Fruit fly (Drosophila melanogaster): ENCODE data around the gene GCS1.

The GCS1 gene

dm6 chrX:11391364-11391915, 43.6 kb upstream of the GCS1 start (continued):
- TF ChIP-seq tgo (GFP tag; IDR thresholded peaks at IDR 0.05) (peak; percentile 44; the same call in 1 of the 3 replicates), Dip3 (GFP tag; optimal IDR thresholded peaks at IDR 0.05) (peak; percentile 19), otp (GFP tag; IDR thresholded peaks at IDR 0.05) (0 out of 3 replicates have a peak, but pooled peaks have one; percentile 52), Antp (GFP tag; optimal IDR thresholded peaks at IDR 0.05) (peak; percentile 43), CG6272 (GFP tag; IDR thresholded peaks at IDR 0.05) (0 out of 2 replicates have a peak, but pooled peaks have one; percentile 44), CG8765 (GFP tag; IDR thresholded peaks at IDR 0.05) (no peak), CG7357 (GFP tag; IDR thresholded peaks at IDR 0.05) (peak; percentile 53; the same call in 2 of the 3 replicates), MESR4 (GFP tag; optimal IDR thresholded peaks at IDR 0.05) (no peak), sens-2 (GFP tag; IDR thresholded peaks at IDR 0.05) (no peak), CG4617 (GFP tag; optimal IDR thresholded peaks at IDR 0.05; ENCODE audit: borderline replicate concordance) (no peak), Gug (GFP tag; IDR thresholded peaks at IDR 0.05) (peak; percentile 63; the same call in 3 of the 4 replicates), Xrp1 (GFP tag; IDR thresholded peaks at IDR 0.05) (peak; percentile 48; the same call in 1 of the 2 replicates), CG7372 (GFP tag; IDR thresholded peaks at IDR 0.05) (peak; percentile 19; the same call in 1 of the 2 replicates), dpn (GFP tag; optimal IDR thresholded peaks at IDR 0.05) (peak in 1 of 2 experiments; percentile 30), CG3281 (GFP tag; optimal IDR thresholded peaks at IDR 0.05) (peak; percentile 27), CG17328 (GFP tag; IDR thresholded peaks at IDR 0.05) (peak; percentile 45; the same call in 1 of the 2 replicates), Pdp1 (GFP tag; optimal IDR thresholded peaks at IDR 0.05) (peak in 1 of 2 experiments; percentile 6), HLH3B (GFP tag; IDR thresholded peaks at IDR 0.05) (peak; percentile 44; the same call in 1 of the 2 replicates), CG8281 (tag; optimal IDR thresholded peaks at IDR 0.05) (no peak), trh (GFP tag; optimal IDR thresholded peaks at IDR 0.05) (no peak), Dfd (GFP tag; optimal IDR thresholded peaks at IDR 0.05) (no peak), CG18011 (GFP tag; optimal IDR thresholded peaks at IDR 0.05) (no peak), luna (GFP tag; optimal IDR thresholded peaks at IDR 0.05) (peak; percentile 10), E2f1 (GFP tag; IDR thresholded peaks at IDR 0.05) (peak; percentile 36), vvl (GFP tag; IDR thresholded peaks at IDR 0.05) (peak; percentile 75), sob (GFP tag; IDR thresholded peaks at IDR 0.05) (peak; percentile 32; the same call in 1 of the 2 replicates), Med (GFP tag) (peak; percentile 95), Ptx1 (GFP tag; IDR thresholded peaks at IDR 0.05) (peak; percentile 78), sisA (GFP tag; IDR thresholded peaks at IDR 0.05) (peak; percentile 64), CG14965 (GFP tag; optimal IDR thresholded peaks at IDR 0.05; ENCODE audit: borderline replicate concordance) (no peak), sr (GFP tag; IDR thresholded peaks at IDR 0.05) (peak; percentile 58; the same call in 2 of the 3 replicates), fd96Cb (tag; optimal IDR thresholded peaks at IDR 0.05) (peak; percentile 32), CG12391 (tag; optimal IDR thresholded peaks at IDR 0.05) (peak; percentile 5), seq (GFP tag; IDR thresholded peaks at IDR 0.05) (0 out of 2 replicates have a peak, but pooled peaks have one; percentile 6), CG9817 (tag; optimal IDR thresholded peaks at IDR 0.05) (peak; percentile 64), salm (tag; optimal IDR thresholded peaks at IDR 0.05) (peak; percentile 13), pnt (GFP tag; optimal IDR thresholded peaks at IDR 0.05) (peak; percentile 17), Six4 (GFP tag; optimal IDR thresholded peaks at IDR 0.05) (no peak), CG17359 (tag; optimal IDR thresholded peaks at IDR 0.05) (peak; percentile 43), CG2678 (tag; optimal IDR thresholded peaks at IDR 0.05) (peak; percentile 59), CG31224 (GFP tag; IDR thresholded peaks at IDR 0.05) (peak; percentile 48; the same call in 1 of the 2 replicates), gt (GFP tag; IDR thresholded peaks at IDR 0.05) (no peak), sens (GFP tag) (peak; percentile 77), Hey (tag; optimal IDR thresholded peaks at IDR 0.05) (no peak), CG9215 (GFP tag; IDR thresholded peaks at IDR 0.05) (no peak), CG4730 (GFP tag; IDR thresholded peaks at IDR 0.05) (peak; percentile 57), Fer1 (GFP tag; optimal IDR thresholded peaks at IDR 0.05) (peak; percentile 1), Trl (optimal IDR thresholded peaks at IDR 0.05) (no peak), Trl (GFP tag; optimal IDR thresholded peaks at IDR 0.05) (peak; percentile 1), chm (GFP tag; IDR thresholded peaks at IDR 0.05) (0 out of 2 replicates have a peak, but pooled peaks have one; percentile 55), Atf6 (GFP tag; IDR thresholded peaks at IDR 0.05) (peak; percentile 34; the same call in 1 of the 2 replicates)
